Fruit fly (Drosophila melanogaster) S2 (cell line): ENCODE measurements around the gene TwdlP.

Experiments
- CG8478 ChIP-seq: fragments of >200 bp; optimal IDR thresholded peaks from 2 replicates; lab custom pipeline; 2018
- CTCF ChIP-seq, 2 experiments: fragments of >200 bp; optimal IDR thresholded peaks; 2 replicates each; lab custom pipeline; 2018

dm6 chr3R:26606498-26606897 lies 14.7 kb downstream of the TwdlP start:
- TF ChIP-seq CG8478 (lab: Kevin White, UChicago): no peak
- TF ChIP-seq CTCF (optimal IDR thresholded peaks at IDR 0.05; lab: Kevin White, UChicago): no peak
